Fruit fly (Drosophila melanogaster) whole organism, embryonic: ENCODE results near the gene Roc1b.

Experiments used
- Abd-B ChIP-seq: fragments of 200-800 bp; sonication (Bioruptor generic); optimal IDR thresholded peaks from 2 replicates; lab custom pipeline; 2018; ENCODE audit warnings: missing biosample characterization, mild to moderate bottlenecking, missing genetic modification characterization, moderate library complexity
- Aef1 ChIP-seq: fragments of 200-800 bp; sonication (Bioruptor generic); IDR thresholded peaks from 3 replicates; pipeline ENCODE4 v1.3.6; 2022; ENCODE audit warnings: missing biosample characterization, missing genetic modification characterization
- Bgb ChIP-seq: fragments of 200-800 bp; sonication (Bioruptor generic); IDR thresholded peaks from 2 replicates; pipeline ENCODE4 v1.3.6; 2022; ENCODE audit warnings: missing biosample characterization, missing genetic modification characterization; ENCODE audit not compliant: partially characterized antibody
- C15 ChIP-seq: fragments of 200-800 bp; sonication (Bioruptor generic); IDR thresholded peaks from 3 replicates; pipeline ENCODE4 v1.3.6; 2022; ENCODE audit warnings: missing biosample characterization, missing genetic modification characterization
- CG10431 ChIP-seq: fragments of 200-800 bp; sonication (Bioruptor generic); optimal IDR thresholded peaks from 3 replicates; lab custom pipeline; 2018; ENCODE audit warnings: missing biosample characterization, mild to moderate bottlenecking, missing genetic modification characterization
- CG11456 ChIP-seq: fragments of 200-800 bp; sonication (Bioruptor generic); IDR thresholded peaks from 3 replicates; pipeline ENCODE4 v1.3.6; 2022; ENCODE audit warnings: missing biosample characterization, missing genetic modification characterization
- CG12769 ChIP-seq: fragments of 200-800 bp; sonication (Bioruptor generic); optimal IDR thresholded peaks from 2 replicates; lab custom pipeline; 2019; ENCODE audit warnings: missing biosample characterization, mild to moderate bottlenecking, missing genetic modification characterization, moderate library complexity
- CG13894 ChIP-seq: fragments of 200-800 bp; sonication (Bioruptor generic); optimal IDR thresholded peaks from 3 replicates; lab custom pipeline; 2018; ENCODE audit warnings: missing biosample characterization, mild to moderate bottlenecking, missing genetic modification characterization, moderate library complexity
- CG14441 ChIP-seq: fragments of 200-800 bp; sonication (Bioruptor generic); IDR thresholded peaks from 2 replicates; pipeline ENCODE4 v1.3.6; 2022; ENCODE audit warnings: missing biosample characterization, missing genetic modification characterization
- CG14667 ChIP-seq: fragments of 200-800 bp; sonication (Bioruptor generic); IDR thresholded peaks from 2 replicates; pipeline ENCODE4 v1.3.6; 2022; ENCODE audit warnings: missing biosample characterization, missing genetic modification characterization
- CG15011 ChIP-seq: fragments of 200-800 bp; sonication (Bioruptor generic); optimal IDR thresholded peaks from 3 replicates; lab custom pipeline; 2018; ENCODE audit warnings: missing biosample characterization, mild to moderate bottlenecking, missing genetic modification characterization
- CG17186 ChIP-seq: fragments of 200-800 bp; sonication (Bioruptor generic); optimal IDR thresholded peaks from 3 replicates; lab custom pipeline; 2017; ENCODE audit warnings: missing biosample characterization, missing genetic modification reagents, missing genetic modification characterization
- CG17568 ChIP-seq: fragments of 200-800 bp; sonication (Bioruptor generic); optimal IDR thresholded peaks from 2 replicates; lab custom pipeline; 2018; ENCODE audit warnings: missing biosample characterization, mild to moderate bottlenecking, missing genetic modification characterization, moderate library complexity
- CG17912 ChIP-seq: fragments of 200-800 bp; sonication (Bioruptor generic); optimal IDR thresholded peaks from 2 replicates; lab custom pipeline; 2018; ENCODE audit warnings: missing biosample characterization, mild to moderate bottlenecking, missing genetic modification characterization
- CG18764 ChIP-seq: fragments of 200-800 bp; sonication (Bioruptor generic); optimal IDR thresholded peaks from 3 replicates; lab custom pipeline; 2016; ENCODE audit warnings: missing biosample characterization, missing genetic modification characterization
- CG2678 ChIP-seq: fragments of 200-800 bp; sonication (Bioruptor generic); optimal IDR thresholded peaks from 3 replicates; lab custom pipeline; 2019; ENCODE audit warnings: missing biosample characterization, mild to moderate bottlenecking, missing genetic modification characterization, moderate library complexity
- CG2889 ChIP-seq: fragments of 200-800 bp; sonication (Bioruptor generic); IDR thresholded peaks from 3 replicates; pipeline ENCODE4 v1.3.6; 2022; ENCODE audit warnings: missing biosample characterization, missing genetic modification characterization
- CG30403 ChIP-seq: fragments of 200-800 bp; sonication (Bioruptor generic); optimal IDR thresholded peaks from 3 replicates; lab custom pipeline; 2016; ENCODE audit warnings: missing biosample characterization, missing genetic modification characterization
- CG32772 ChIP-seq: fragments of 200-800 bp; sonication (Bioruptor generic); IDR thresholded peaks from 2 replicates; pipeline ENCODE4 v1.3.6; 2022; ENCODE audit warnings: missing biosample characterization, missing genetic modification characterization
- CG3995 ChIP-seq: fragments of 200-800 bp; sonication (Bioruptor generic); optimal IDR thresholded peaks from 3 replicates; lab custom pipeline; 2016; ENCODE audit warnings: missing biosample characterization, missing genetic modification characterization
- CG5245 ChIP-seq: fragments of 200-800 bp; sonication (Bioruptor generic); optimal IDR thresholded peaks from 3 replicates; lab custom pipeline; 2016; ENCODE audit warnings: missing biosample characterization, missing genetic modification characterization
- CG7372 ChIP-seq: fragments of 200-800 bp; sonication (Bioruptor generic); IDR thresholded peaks from 2 replicates; pipeline ENCODE4 v1.3.6; 2022; ENCODE audit warnings: missing biosample characterization, missing genetic modification characterization
- CG7987 ChIP-seq: fragments of 200-800 bp; sonication (Bioruptor generic); optimal IDR thresholded peaks from 2 replicates; lab custom pipeline; 2018; ENCODE audit warnings: missing biosample characterization, mild to moderate bottlenecking, missing genetic modification characterization, moderate library complexity
- CG8944 ChIP-seq: fragments of 200-800 bp; sonication (Bioruptor generic); optimal IDR thresholded peaks from 3 replicates; lab custom pipeline; 2016; ENCODE audit warnings: missing biosample characterization, missing genetic modification characterization
- CG9817 ChIP-seq: fragments of 200-800 bp; sonication (Bioruptor generic); optimal IDR thresholded peaks from 2 replicates; lab custom pipeline; 2018; ENCODE audit warnings: missing biosample characterization, mild to moderate bottlenecking, missing genetic modification characterization, moderate library complexity
- D ChIP-seq, 2 experiments: fragments of 200-800 bp in 1 of 2; fragments of >200 bp in 1 of 2; sonication (Bioruptor generic) in 1 of 2; optimal IDR thresholded peaks; 2 replicates in 1 of 2; 3 replicates in 1 of 2; lab custom pipeline; 2017; ENCODE audit warnings: mild to moderate bottlenecking in 1 of 2, missing biosample characterization in 1 of 2, missing genetic modification characterization in 1 of 2, missing genetic modification reagents in 1 of 2
- Dll ChIP-seq: fragments of 200-800 bp; sonication (Bioruptor generic); IDR thresholded peaks from 4 replicates; pipeline ENCODE4 v1.3.6; 2022; ENCODE audit warnings: missing biosample characterization, missing genetic modification characterization; ENCODE audit not compliant: partially characterized antibody
- HHEX ChIP-seq: fragments of 200-800 bp; sonication (Bioruptor generic); optimal IDR thresholded peaks from 3 replicates; lab custom pipeline; 2017; ENCODE audit warnings: missing biosample characterization, mild to moderate bottlenecking, missing genetic modification characterization, missing genetic modification reagents
- HLH54F ChIP-seq: fragments of 200-800 bp; sonication (Bioruptor generic); optimal IDR thresholded peaks from 3 replicates; lab custom pipeline; 2016; ENCODE audit warnings: missing biosample characterization, missing genetic modification characterization
- NfI ChIP-seq: fragments of 200-800 bp; sonication (Bioruptor generic); optimal IDR thresholded peaks from 3 replicates; lab custom pipeline; 2018; ENCODE audit warnings: missing biosample characterization, mild to moderate bottlenecking, missing genetic modification characterization, moderate library complexity
- Ssrp ChIP-seq: fragments of 200-800 bp; sonication (Bioruptor generic); optimal IDR thresholded peaks from 2 replicates; lab custom pipeline; 2018; ENCODE audit warnings: missing biosample characterization, mild to moderate bottlenecking, missing genetic modification characterization, moderate library complexity
- aop ChIP-seq: fragments of 200-800 bp; sonication (Bioruptor generic); IDR thresholded peaks from 2 replicates; pipeline ENCODE4 v1.3.6; 2022; ENCODE audit warnings: missing biosample characterization, missing genetic modification characterization
- bab2 ChIP-seq: fragments of 200-800 bp; sonication (Bioruptor generic); optimal IDR thresholded peaks from 2 replicates; lab custom pipeline; 2016; ENCODE audit warnings: missing biosample characterization, missing genetic modification characterization
- bbx ChIP-seq: fragments of 200-800 bp; sonication (Bioruptor generic); IDR thresholded peaks from 2 replicates; pipeline ENCODE4 v1.3.6; 2022; ENCODE audit warnings: missing biosample characterization, missing genetic modification characterization; ENCODE audit not compliant: partially characterized antibody
- bowl ChIP-seq: fragments of 200-800 bp; sonication (Bioruptor generic); IDR thresholded peaks from 2 replicates; pipeline ENCODE4 v1.3.6; 2022; ENCODE audit warnings: missing biosample characterization, missing genetic modification characterization
- bsh ChIP-seq, 2 experiments: fragments of 200-800 bp; sonication (Bioruptor generic); optimal IDR thresholded peaks; 2 replicates each; lab custom pipeline; 2017 to 2018; ENCODE audit warnings: mild to moderate bottlenecking in 2 of 2, missing biosample characterization in 2 of 2, missing genetic modification characterization in 2 of 2, moderate library complexity in 1 of 2
- ci ChIP-seq: fragments of 200-800 bp; sonication (Bioruptor generic); IDR thresholded peaks from 3 replicates; pipeline ENCODE4 v1.3.6; 2022; ENCODE audit warnings: missing biosample characterization, missing genetic modification characterization
- crc ChIP-seq: fragments of 200-800 bp; sonication (Bioruptor generic); optimal IDR thresholded peaks from 2 replicates; lab custom pipeline; 2016; ENCODE audit warnings: missing biosample characterization, missing genetic modification characterization
- dmrt99B ChIP-seq: fragments of 200-800 bp; sonication (Bioruptor generic); optimal IDR thresholded peaks from 2 replicates; lab custom pipeline; 2018; ENCODE audit warnings: missing biosample characterization, mild to moderate bottlenecking, missing genetic modification characterization, moderate library complexity
- jing ChIP-seq: fragments of 200-800 bp; sonication (Bioruptor generic); optimal IDR thresholded peaks from 2 replicates; lab custom pipeline; 2018; ENCODE audit warnings: missing biosample characterization, mild to moderate bottlenecking, missing genetic modification characterization
- kah ChIP-seq: fragments of 200-800 bp; sonication (Bioruptor generic); optimal IDR thresholded peaks from 2 replicates; lab custom pipeline; 2018; ENCODE audit warnings: missing biosample characterization, mild to moderate bottlenecking, missing genetic modification characterization
- kay ChIP-seq: fragments of 200-800 bp; sonication (Bioruptor generic); optimal IDR thresholded peaks from 2 replicates; lab custom pipeline; 2016; ENCODE audit warnings: missing biosample characterization, missing genetic modification characterization
- mld ChIP-seq: fragments of 200-800 bp; sonication (Bioruptor generic); IDR thresholded peaks from 3 replicates; pipeline ENCODE4 v1.3.6; 2022; ENCODE audit warnings: missing biosample characterization, missing genetic modification characterization; ENCODE audit not compliant: partially characterized antibody
- odd ChIP-seq: fragments of 200-800 bp; sonication (Bioruptor generic); optimal IDR thresholded peaks from 2 replicates; lab custom pipeline; 2017; ENCODE audit warnings: missing biosample characterization, mild to moderate bottlenecking, missing genetic modification characterization
- pan ChIP-seq, 4 experiments: fragments of >200 bp in 3 of 4; fragments of 200-800 bp in 1 of 4; sonication (Bioruptor generic) in 1 of 4; optimal IDR thresholded peaks in 3 of 4; IDR thresholded peaks in 1 of 4; 2 replicates each; pipeline versions ENCODE4 v1.3.6 to Lab custom; 2017 to 2022; ENCODE audit warnings: missing biosample characterization in 2 of 4, missing genetic modification characterization in 2 of 4, mixed read lengths in 1 of 4
- sc ChIP-seq, 3 experiments: fragments of >200 bp in 2 of 3; fragments of 200-800 bp in 1 of 3; sonication (Bioruptor generic) in 1 of 3; optimal IDR thresholded peaks; 2 replicates in 2 of 3; 3 replicates in 1 of 3; lab custom pipeline; 2017; ENCODE audit warnings: mild to moderate bottlenecking in 1 of 3, missing biosample characterization in 1 of 3, missing genetic modification characterization in 1 of 3, missing genetic modification reagents in 1 of 3
- sisA ChIP-seq: fragments of 200-800 bp; sonication (Bioruptor generic); IDR thresholded peaks from 2 replicates; pipeline ENCODE4 v1.3.6; 2022; ENCODE audit warnings: missing biosample characterization, missing genetic modification characterization
- tap ChIP-seq: fragments of 200-800 bp; optimal IDR thresholded peaks from 3 replicates; lab custom pipeline; 2019; ENCODE audit warnings: missing biosample characterization, mild to moderate bottlenecking, missing genetic modification characterization, moderate library complexity
- vfl ChIP-seq: fragments of 200-800 bp; sonication (Bioruptor generic); optimal IDR thresholded peaks from 2 replicates; lab custom pipeline; 2016; ENCODE audit warnings: missing biosample characterization, missing genetic modification characterization

The Roc1b gene

dm6 chr3L:395192-395591, 37.4 kb downstream of the Roc1b start (continued):
- TF ChIP-seq pan (optimal IDR thresholded peaks at IDR 0.05; lab: Kevin White, UChicago), result no peak
- TF ChIP-seq pan (GFP tag; optimal IDR thresholded peaks at IDR 0.05 in 1 of 2, IDR thresholded peaks at IDR 0.05 in 1 of 2), result no peak
- TF ChIP-seq bbx (GFP tag; lab: Robert Waterston, UW), result no peak
- TF ChIP-seq HLH54F (GFP tag; lab: Kevin White, UChicago), result no peak
- TF ChIP-seq Abd-B (GFP tag; lab: Kevin White, UChicago), result no peak
- TF ChIP-seq CG18764 (GFP tag; lab: Kevin White, UChicago), result no peak
- TF ChIP-seq D (optimal IDR thresholded peaks at IDR 0.05; lab: Kevin White, UChicago), result no peak
- TF ChIP-seq D (GFP tag; optimal IDR thresholded peaks at IDR 0.05; lab: Kevin White, UChicago), result no peak
- no peak for TF ChIP-seq CG3995 (GFP tag; lab: Kevin White, UChicago)
- peak in 1 of 2 experiments; percentile 49 for TF ChIP-seq bsh (GFP tag; optimal IDR thresholded peaks at IDR 0.05; lab: Kevin White, UChicago)
- TF ChIP-seq Aef1 (GFP tag; lab: Robert Waterston, UW), result no peak
- no peak for TF ChIP-seq mld (GFP tag; lab: Robert Waterston, UW)
- no peak; the same call in 1 of the 2 replicates for TF ChIP-seq sisA
- no peak for TF ChIP-seq CG30403
- no peak for TF ChIP-seq bab2 (GFP tag; lab: Kevin White, UChicago)
- no peak for TF ChIP-seq Dll
- no peak for TF ChIP-seq CG5245 (GFP tag; lab: Kevin White, UChicago)
- TF ChIP-seq CG7987, result no peak
- TF ChIP-seq CG8944, result no peak
- TF ChIP-seq jing (GFP tag; lab: Kevin White, UChicago), result no peak
- no peak for TF ChIP-seq kay (GFP tag; lab: Kevin White, UChicago)
- TF ChIP-seq odd (GFP tag; lab: Kevin White, UChicago), result no peak
- no peak for TF ChIP-seq CG2889 (GFP tag; lab: Robert Waterston, UW)
- TF ChIP-seq tap (tag; lab: Kevin White, UChicago), result no peak
- TF ChIP-seq CG15011 (GFP tag; lab: Kevin White, UChicago), result no peak
- TF ChIP-seq dmrt99B (tag; lab: Kevin White, UChicago), result peak; percentile 40
- peak; percentile 64 for TF ChIP-seq CG2678
- TF ChIP-seq CG11456 (GFP tag; lab: Robert Waterston, UW), result no peak
- TF ChIP-seq CG7372 (GFP tag; lab: Robert Waterston, UW), result no peak
- no peak for TF ChIP-seq CG14441 (GFP tag; lab: Robert Waterston, UW)
- no peak for TF ChIP-seq Ssrp (tag; lab: Kevin White, UChicago)
- no peak for TF ChIP-seq CG17912 (GFP tag; lab: Kevin White, UChicago)
- TF ChIP-seq CG9817 (tag; lab: Kevin White, UChicago), result peak; percentile 29
- no peak for TF ChIP-seq vfl
- TF ChIP-seq crc (GFP tag; lab: Kevin White, UChicago), result no peak
- no peak for TF ChIP-seq CG17568 (GFP tag; lab: Kevin White, UChicago)
- TF ChIP-seq CG10431 (GFP tag; lab: Kevin White, UChicago), result no peak
- no peak for TF ChIP-seq CG32772
- no peak for TF ChIP-seq kah (GFP tag; lab: Kevin White, UChicago)
- TF ChIP-seq C15 (GFP tag; lab: Robert Waterston, UW), result no peak
- no peak for TF ChIP-seq CG12769
- no peak for TF ChIP-seq bowl (GFP tag; lab: Robert Waterston, UW)
- no peak for TF ChIP-seq sc (optimal IDR thresholded peaks at IDR 0.05; lab: Kevin White, UChicago)
- no peak for TF ChIP-seq sc (GFP tag; optimal IDR thresholded peaks at IDR 0.05; lab: Kevin White, UChicago)
- no peak for TF ChIP-seq CG17186
- no peak for TF ChIP-seq ci (GFP tag; lab: Robert Waterston, UW)
- no peak for TF ChIP-seq CG13894 (tag; lab: Kevin White, UChicago)
- no peak for TF ChIP-seq aop (GFP tag; lab: Robert Waterston, UW)
- TF ChIP-seq NfI (GFP tag; lab: Kevin White, UChicago), result peak; percentile 0
- TF ChIP-seq HHEX (GFP tag; lab: Kevin White, UChicago), result no peak
- no peak for TF ChIP-seq CG14667
- no peak for TF ChIP-seq Bgb (GFP tag; lab: Robert Waterston, UW)
